Worm (Caenorhabditis elegans) whole organism, early embryonic: ENCODE results near the gene F21G4.5.

Experiments
- B0310.2 ChIP-seq: sonication (generic microtip); optimal IDR thresholded peaks from 2 replicates; lab custom pipeline; 2016; ENCODE audit warnings: mild to moderate bottlenecking, missing genetic modification characterization, missing compliant biosample characterization
- F13C5.2 ChIP-seq: sonication (generic microtip); optimal IDR thresholded peaks from 2 replicates; lab custom pipeline; 2017; ENCODE audit warnings: mild to moderate bottlenecking, missing genetic modification characterization, inconsistent platforms, missing compliant biosample characterization
- aly-1 ChIP-seq: sonication (generic microtip); optimal IDR thresholded peaks from 2 replicates; lab custom pipeline; 2016; ENCODE audit warnings: missing genetic modification characterization, missing compliant biosample characterization
- ama-1 ChIP-seq: fragments of 150-350 bp; optimal IDR thresholded peaks from 2 replicates; lab custom pipeline; 2014
- ceh-13 ChIP-seq: fragments of 200-800 bp; sonication (Bioruptor generic); optimal IDR thresholded peaks from 2 replicates; lab custom pipeline; 2018; ENCODE audit warnings: mild to moderate bottlenecking, missing genetic modification characterization, missing compliant biosample characterization
- ceh-36 ChIP-seq: sonication (generic microtip); optimal IDR thresholded peaks from 2 replicates; lab custom pipeline; 2016; ENCODE audit warnings: missing genetic modification characterization, inconsistent platforms, missing compliant biosample characterization
- ets-7 ChIP-seq: sonication (generic microtip); optimal IDR thresholded peaks from 2 replicates; lab custom pipeline; 2016; ENCODE audit warnings: missing genotype, missing genetic modification characterization, missing compliant biosample characterization
- flt-1 ChIP-seq: fragments of 200-800 bp; sonication (Bioruptor generic); IDR thresholded peaks from 2 replicates; pipeline ENCODE4 v1.3.6; 2022; ENCODE audit warnings: missing genetic modification characterization, missing compliant biosample characterization
- hmbx-1 ChIP-seq: sonication (generic microtip); optimal IDR thresholded peaks from 2 replicates; lab custom pipeline; 2016; ENCODE audit warnings: mild to moderate bottlenecking, missing genetic modification characterization, missing compliant biosample characterization
- hmg-4 ChIP-seq: fragments of 200-800 bp; sonication (Bioruptor generic); optimal IDR thresholded peaks from 2 replicates; lab custom pipeline; 2018; ENCODE audit warnings: mild to moderate bottlenecking, missing genetic modification characterization, missing compliant biosample characterization
- hnd-1 ChIP-seq: sonication (generic microtip); optimal IDR thresholded peaks from 2 replicates; lab custom pipeline; 2016; ENCODE audit warnings: missing genetic modification characterization, missing compliant biosample characterization
- pes-1 ChIP-seq: fragments of 200-800 bp; sonication (Bioruptor generic); IDR thresholded peaks from 2 replicates; pipeline ENCODE4 v1.3.6; 2022; ENCODE audit warnings: missing genetic modification reagents, missing genetic modification characterization, missing compliant biosample characterization
- scrt-1 ChIP-seq: fragments of 200-800 bp; sonication (Bioruptor generic); IDR thresholded peaks from 2 replicates; pipeline ENCODE4 v1.3.6; 2022; ENCODE audit warnings: missing genetic modification characterization, missing compliant biosample characterization
- sea-1 ChIP-seq: fragments of 200-800 bp; sonication (Bioruptor generic); conservative IDR thresholded peaks from 2 replicates; pipeline ENCODE4 v1.3.6; 2022; ENCODE audit warnings: missing genetic modification characterization, missing compliant biosample characterization
- tbx-11 ChIP-seq: fragments of 200-800 bp; sonication (Bioruptor generic); IDR thresholded peaks from 2 replicates; pipeline ENCODE4 v1.3.6; 2022; ENCODE audit warnings: missing genetic modification characterization, missing compliant biosample characterization
- tbx-37 ChIP-seq: fragments of 200-800 bp; sonication (Bioruptor generic); conservative IDR thresholded peaks from 2 replicates; pipeline ENCODE4 v1.3.6; 2022; ENCODE audit warnings: missing genetic modification reagents, missing genetic modification characterization, missing compliant biosample characterization
- tra-4 ChIP-seq: sonication (generic microtip); optimal IDR thresholded peaks from 2 replicates; lab custom pipeline; 2017; ENCODE audit warnings: missing genetic modification characterization, missing compliant biosample characterization

Gene F21G4.5

ce11 chrX:9894844-9895243, 11.1 kb upstream of the F21G4.5 start, which contains the start of gene F21G4.3:
F21G4.3 (plus strand) TSS chrX:9895144.
- no peak for TF ChIP-seq hmbx-1 (tag; lab: Kevin White, UChicago)
- TF ChIP-seq tra-4 (tag; lab: Kevin White, UChicago), result no peak
- no peak for TF ChIP-seq sea-1
- TF ChIP-seq ceh-13 (GFP tag; lab: Kevin White, UChicago), result no peak
- no peak for TF ChIP-seq hmg-4
- TF ChIP-seq B0310.2, result no peak
- no peak for TF ChIP-seq ama-1
- TF ChIP-seq tbx-37 (GFP tag; lab: Robert Waterston, UW), result no peak

DNA sequence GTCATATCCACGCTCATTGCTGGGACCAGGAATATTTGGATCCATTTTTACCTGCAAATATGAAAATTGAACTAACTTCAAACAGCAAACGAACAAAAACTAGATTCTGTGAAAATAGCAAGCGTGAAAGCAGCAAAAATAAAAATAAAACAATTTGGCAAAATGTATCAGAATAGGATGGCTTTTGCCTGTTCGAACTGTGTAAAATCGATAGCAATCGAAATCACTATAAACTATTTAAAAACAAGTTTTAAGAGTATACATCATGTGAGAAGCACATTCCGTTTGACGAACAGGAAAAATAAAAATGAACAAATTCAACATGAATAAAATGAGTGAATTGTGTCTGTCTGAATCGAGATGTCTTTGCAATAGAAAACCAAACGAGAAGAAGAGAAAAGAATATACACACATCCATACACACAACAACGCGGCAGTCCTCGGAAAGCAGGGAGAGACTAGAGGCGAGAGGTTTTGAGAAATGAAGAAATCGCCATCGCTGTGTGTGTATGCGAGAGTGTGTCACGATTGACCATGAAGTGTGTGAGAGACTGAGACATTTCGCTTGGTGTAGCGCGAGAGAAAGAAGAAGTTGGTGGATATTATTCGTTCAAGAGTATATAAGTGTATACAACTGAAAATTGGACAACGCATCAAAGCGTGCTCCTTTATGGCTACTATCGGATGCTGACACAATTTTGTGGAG, 6.4 kb upstream of the F21G4.5 start, which contains the start of gene phf-34:
TSS of gene phf-34 (minus strand) at position 51 of the 706 bp plus-strand sequence.
- no peak for TF ChIP-seq B0310.2
- peak; percentile 22 for TF ChIP-seq aly-1
- TF ChIP-seq tbx-11, result no peak
- TF ChIP-seq tra-4 (tag; lab: Kevin White, UChicago), result no peak
- TF ChIP-seq hnd-1 (tag; lab: Kevin White, UChicago), result no peak

ce11 chrX:9917362-9917761, 11.4 kb downstream of the F21G4.5 start, which contains the start of gene F21G4.6:
F21G4.6 (minus strand) TSS chrX:9917448.
- TF ChIP-seq ets-7 (tag; lab: Kevin White, UChicago) (no peak), tbx-37 (GFP tag; lab: Robert Waterston, UW) (0 out of 2 replicates have a peak, but pooled peaks have one; percentile 33)

- TF ChIP-seq hnd-1 (tag; lab: Kevin White, UChicago) (no peak), F13C5.2 (tag; lab: Kevin White, UChicago) (no peak), tbx-37 (GFP tag; lab: Robert Waterston, UW) (no peak), B0310.2 (no peak)
These were observed 13.1 kb downstream of the F21G4.5 start, which contains the start of gene folr-1 for ce11 chrX:9918997-9919396. folr-1 (plus strand) TSS chrX:9919297.

DNA sequence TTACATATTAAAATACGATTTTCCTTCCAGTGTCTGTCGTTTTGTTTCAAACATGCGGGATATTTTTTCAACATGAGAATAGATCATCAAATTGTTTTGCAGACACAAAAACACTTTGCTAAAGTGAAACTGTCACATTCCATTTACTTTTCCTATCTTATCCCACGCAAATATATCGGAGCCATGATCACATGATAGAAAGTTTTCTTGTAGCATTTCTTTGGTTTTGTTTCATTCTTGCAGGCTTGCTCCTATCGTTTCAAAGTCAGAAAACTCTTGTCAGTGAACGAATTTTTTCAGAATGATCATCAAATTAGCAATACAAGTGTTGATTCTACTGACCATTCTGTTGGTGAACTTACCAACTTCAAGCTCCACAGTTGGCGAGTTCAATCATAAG, 15.3 kb downstream of the F21G4.5 start, which contains the start of gene C17G1.2:
TSS of gene C17G1.2 (plus strand) at position 301 of the 400 bp plus-strand sequence.
- TF ChIP-seq ceh-13 (GFP tag; lab: Kevin White, UChicago), result no peak
- TF ChIP-seq ceh-36 (tag; lab: Kevin White, UChicago), result no peak
- no peak for TF ChIP-seq ama-1

- TF ChIP-seq F13C5.2 (tag; lab: Kevin White, UChicago), result no peak
These were observed 19.0 kb downstream of the F21G4.5 start, which contains the start of gene ugt-23 for ce11 chrX:9924962-9925361. ugt-23 (minus strand) TSS chrX:9925173.

- TF ChIP-seq ets-7 (tag; lab: Kevin White, UChicago), result no peak
- no peak for TF ChIP-seq F13C5.2 (tag; lab: Kevin White, UChicago)
- no peak for TF ChIP-seq tra-4 (tag; lab: Kevin White, UChicago)
- no peak for TF ChIP-seq ceh-36 (tag; lab: Kevin White, UChicago)
- TF ChIP-seq hnd-1 (tag; lab: Kevin White, UChicago), result no peak
- no peak for TF ChIP-seq pes-1 (GFP tag; lab: Robert Waterston, UW)
- no peak for TF ChIP-seq scrt-1 (GFP tag; lab: Robert Waterston, UW)
- no peak for TF ChIP-seq ceh-13 (GFP tag; lab: Kevin White, UChicago)
- TF ChIP-seq aly-1, result no peak
- TF ChIP-seq tbx-37 (GFP tag; lab: Robert Waterston, UW), result no peak
- TF ChIP-seq tbx-11, result no peak
- TF ChIP-seq hmbx-1 (tag; lab: Kevin White, UChicago), result no peak
These were observed 22.1 kb downstream of the F21G4.5 start for ce11 chrX:9927993-9928392.

DNA sequence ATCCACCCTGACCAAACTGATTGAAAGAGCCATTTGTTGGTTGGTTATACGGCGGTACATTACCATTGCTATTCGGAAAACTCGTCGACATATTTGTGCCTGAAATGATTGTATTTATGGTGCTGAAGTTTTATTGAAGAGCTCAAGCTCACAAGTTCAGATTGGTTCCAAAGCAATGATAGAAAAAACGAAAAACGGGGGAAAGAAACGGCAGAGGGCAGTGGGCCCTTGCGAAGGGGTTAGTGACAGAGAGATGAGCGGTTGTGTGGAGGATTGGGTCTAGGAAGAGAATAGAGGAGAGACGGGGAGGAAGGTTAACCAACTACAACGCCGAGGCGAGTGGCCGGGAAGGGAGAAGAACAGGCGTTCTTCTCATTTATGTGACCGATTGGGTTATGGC, 25.4 kb downstream of the F21G4.5 start, which contains the start of gene nra-3:
TSS of gene nra-3 (minus strand) at position 101 of the 400 bp plus-strand sequence.
- no peak for TF ChIP-seq scrt-1 (GFP tag; lab: Robert Waterston, UW)
- peak; percentile 61 for TF ChIP-seq hmg-4
- TF ChIP-seq tbx-11, result 0 out of 2 replicates have a peak, but pooled peaks have one; percentile 16
- 0 out of 2 replicates have a peak, but pooled peaks have one; percentile 27 for TF ChIP-seq sea-1

ce11 chrX:9932226-9932773, 26.4 kb downstream of the F21G4.5 start, which contains the start of gene tsp-21:
tsp-21 (plus strand) TSS chrX:9932371.
- TF ChIP-seq ceh-36 (tag; lab: Kevin White, UChicago) (peak; percentile 45), flt-1 (GFP tag; lab: Robert Waterston, UW) (peak; percentile 5; the same call in 1 of the 2 replicates), ama-1 (no peak), hnd-1 (tag; lab: Kevin White, UChicago) (no peak), ceh-13 (GFP tag; lab: Kevin White, UChicago) (peak; percentile 5), hmbx-1 (tag; lab: Kevin White, UChicago) (no peak), F13C5.2 (tag; lab: Kevin White, UChicago) (peak; percentile 86), tbx-11 (no peak), sea-1 (peak; percentile 19; the same call in 1 of the 2 replicates), tra-4 (tag; lab: Kevin White, UChicago) (no peak), B0310.2 (peak; percentile 59), tbx-37 (GFP tag; lab: Robert Waterston, UW) (peak; percentile 33; the same call in 1 of the 2 replicates), aly-1 (peak; percentile 66), pes-1 (GFP tag; lab: Robert Waterston, UW) (no peak), hmg-4 (peak; percentile 97), scrt-1 (GFP tag; lab: Robert Waterston, UW) (peak; percentile 68; the same call in 1 of the 2 replicates), ets-7 (tag; lab: Kevin White, UChicago) (peak; percentile 52)
